Fruit fly (Drosophila melanogaster): Measurements from ENCODE around the gene CG3744.
A peak's percentile ranks its signal among the peaks of the same experiment; 100 is the strongest.

The CG3744 gene

dm6 chr3R:24845952-24846848 is 30.3 kb downstream of the CG3744 start:
- no peak for TF ChIP-seq CG7101 (tag; optimal IDR thresholded peaks at IDR 0.05)
- TF ChIP-seq pad (GFP tag; optimal IDR thresholded peaks at IDR 0.05) = no peak
- peak; percentile 84 for TF ChIP-seq tj (GFP tag; optimal IDR thresholded peaks at IDR 0.05)

DNA sequence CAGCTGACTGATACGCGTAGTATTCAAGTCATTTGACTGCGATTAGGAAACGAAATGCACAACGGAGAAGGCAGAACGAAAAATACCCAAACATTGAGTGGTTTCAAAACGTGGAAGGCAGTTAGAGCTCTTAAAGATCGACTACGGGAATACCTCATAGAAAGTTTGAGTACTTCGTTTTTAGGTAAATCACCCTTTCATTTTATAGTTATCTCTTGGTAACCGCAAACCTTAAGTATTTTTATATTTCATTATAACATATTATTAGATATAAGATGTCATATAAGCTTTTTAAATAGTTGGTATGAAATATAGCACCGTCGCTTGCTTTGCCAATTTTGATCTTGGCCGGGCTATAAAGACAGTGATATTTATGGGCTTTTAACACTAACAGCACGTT is 31.3 kb downstream of the CG3744 start:
- TF ChIP-seq cic (GFP tag; optimal IDR thresholded peaks at IDR 0.05) = no peak
- TF ChIP-seq cnc (optimal IDR thresholded peaks at IDR 0.05) = no peak
- no peak for TF ChIP-seq CG1620 (GFP tag; optimal IDR thresholded peaks at IDR 0.05)
- no peak for TF ChIP-seq Clk (GFP tag; optimal IDR thresholded peaks at IDR 0.05)
- no peak for TF ChIP-seq Hr96 (GFP tag; optimal IDR thresholded peaks at IDR 0.05)

DNA sequence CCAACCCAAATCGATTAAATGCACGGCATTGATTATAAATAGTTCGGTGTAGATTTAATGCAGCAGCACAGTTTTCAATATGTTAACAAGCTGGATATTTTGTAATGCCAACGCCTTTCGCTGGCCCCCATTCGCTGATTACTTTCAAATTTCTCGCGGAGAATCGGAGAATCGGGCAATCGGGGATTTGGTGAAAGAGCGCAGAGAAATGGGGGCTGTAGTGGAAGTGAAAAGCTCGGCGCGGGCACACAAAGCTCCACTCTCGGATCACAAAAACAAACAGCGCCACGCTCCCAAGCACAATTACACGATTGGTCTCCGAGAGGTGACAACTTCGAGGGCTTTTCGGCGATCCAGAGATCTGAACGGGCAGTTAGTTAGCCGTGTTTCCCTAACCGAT is 34.8 kb downstream of the CG3744 start, which contains the start of gene Esp:
Gene Esp, plus strand, starts transcription at position 301 of the 400 bp plus-strand sequence.
- TF ChIP-seq Clk (GFP tag; optimal IDR thresholded peaks at IDR 0.05) = no peak
- no peak for TF ChIP-seq CG7045 (GFP tag; optimal IDR thresholded peaks at IDR 0.05)
- no peak for TF ChIP-seq Hr96 (GFP tag; optimal IDR thresholded peaks at IDR 0.05)
- TF ChIP-seq pad (GFP tag; optimal IDR thresholded peaks at IDR 0.05) = no peak
- TF ChIP-seq ovo (GFP tag; optimal IDR thresholded peaks at IDR 0.05) = no peak
- no peak for TF ChIP-seq toe (GFP tag; optimal IDR thresholded peaks at IDR 0.05)
- TF ChIP-seq CG12768 (GFP tag; optimal IDR thresholded peaks at IDR 0.05) = no peak
- TF ChIP-seq Crg-1 (GFP tag; optimal IDR thresholded peaks at IDR 0.05) = no peak
- TF ChIP-seq kay (GFP tag; ENCODE audit: borderline replicate concordance) = no peak
- no peak for TF ChIP-seq CG14711 (tag; optimal IDR thresholded peaks at IDR 0.05)
- no peak for TF ChIP-seq CG1620 (GFP tag; optimal IDR thresholded peaks at IDR 0.05)
- no peak for TF ChIP-seq bab1 (GFP tag; optimal IDR thresholded peaks at IDR 0.05)
- no peak for TF ChIP-seq CG33017 (tag; optimal IDR thresholded peaks at IDR 0.05)
- no peak for TF ChIP-seq CG5204 (GFP tag; optimal IDR thresholded peaks at IDR 0.05)
- TF ChIP-seq tj (GFP tag; optimal IDR thresholded peaks at IDR 0.05) = no peak
- no peak for TF ChIP-seq cnc (optimal IDR thresholded peaks at IDR 0.05)
- no peak for TF ChIP-seq Mnt (GFP tag; optimal IDR thresholded peaks at IDR 0.05)
- no peak for TF ChIP-seq cic (GFP tag; optimal IDR thresholded peaks at IDR 0.05)
- no peak for TF ChIP-seq CG11617 (GFP tag; optimal IDR thresholded peaks at IDR 0.05)

DNA sequence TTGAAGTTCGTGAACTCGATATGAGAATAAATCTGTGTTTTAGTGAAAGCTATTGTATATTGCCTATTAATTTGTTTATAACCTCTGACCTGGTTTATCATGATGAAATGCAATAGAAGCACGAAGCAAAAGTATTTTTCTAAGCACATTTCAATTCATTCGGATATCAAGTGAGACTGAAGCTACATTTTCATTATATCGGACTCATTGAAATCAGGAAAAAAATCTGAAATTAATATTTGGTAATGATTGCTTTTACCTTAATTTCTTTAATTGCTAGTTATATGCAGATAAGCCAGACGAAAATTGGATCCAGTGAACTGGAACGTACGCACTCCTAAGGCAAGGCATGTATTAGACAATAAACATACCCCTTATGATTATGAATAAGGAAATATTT is 35.4 kb downstream of the CG3744 start, which contains the start of gene CG33658:
Gene CG33658, minus strand, starts transcription at position 101 of the 400 bp plus-strand sequence.
- TF ChIP-seq cic (GFP tag; optimal IDR thresholded peaks at IDR 0.05) = no peak
- TF ChIP-seq pad (GFP tag; optimal IDR thresholded peaks at IDR 0.05) = no peak
- no peak for TF ChIP-seq CG1620 (GFP tag; optimal IDR thresholded peaks at IDR 0.05)
- TF ChIP-seq CG7045 (GFP tag; optimal IDR thresholded peaks at IDR 0.05) = no peak
- TF ChIP-seq Hr96 (GFP tag; optimal IDR thresholded peaks at IDR 0.05) = no peak
- no peak for TF ChIP-seq bab1 (GFP tag; optimal IDR thresholded peaks at IDR 0.05)
- TF ChIP-seq CG5204 (GFP tag; optimal IDR thresholded peaks at IDR 0.05) = no peak

- TF ChIP-seq Hr96 (GFP tag; optimal IDR thresholded peaks at IDR 0.05) (no peak), CG11617 (GFP tag; optimal IDR thresholded peaks at IDR 0.05) (no peak), ovo (GFP tag; optimal IDR thresholded peaks at IDR 0.05) (no peak), CG33017 (tag; optimal IDR thresholded peaks at IDR 0.05) (no peak), cic (GFP tag; optimal IDR thresholded peaks at IDR 0.05) (no peak), Mnt (GFP tag; optimal IDR thresholded peaks at IDR 0.05) (no peak), CG12768 (GFP tag; optimal IDR thresholded peaks at IDR 0.05) (no peak), CG14711 (tag; optimal IDR thresholded peaks at IDR 0.05) (no peak), CG5204 (GFP tag; optimal IDR thresholded peaks at IDR 0.05) (no peak), CG1620 (GFP tag; optimal IDR thresholded peaks at IDR 0.05) (no peak), bab1 (GFP tag; optimal IDR thresholded peaks at IDR 0.05) (no peak), kay (GFP tag; ENCODE audit: borderline replicate concordance) (no peak)
These were observed 42.8 kb downstream of the CG3744 start, which contains the start of gene sosie for dm6 chr3R:24833652-24834051. sosie (plus strand) TSS chr3R:24833952.

- peak; percentile 67 for TF ChIP-seq CG1620 (GFP tag; optimal IDR thresholded peaks at IDR 0.05)
- peak; percentile 36 for TF ChIP-seq pad (GFP tag; optimal IDR thresholded peaks at IDR 0.05)
- TF ChIP-seq Clk (GFP tag; optimal IDR thresholded peaks at IDR 0.05) = no peak
- TF ChIP-seq Mnt (GFP tag; optimal IDR thresholded peaks at IDR 0.05) = peak; percentile 25
- TF ChIP-seq bab1 (GFP tag; optimal IDR thresholded peaks at IDR 0.05) = peak; percentile 76
- peak; percentile 35 for TF ChIP-seq tj (GFP tag; optimal IDR thresholded peaks at IDR 0.05)
- no peak for TF ChIP-seq cic (GFP tag; optimal IDR thresholded peaks at IDR 0.05)
- TF ChIP-seq CG33017 (tag; optimal IDR thresholded peaks at IDR 0.05) = peak; percentile 37
- peak; percentile 54 for TF ChIP-seq CG11617 (GFP tag; optimal IDR thresholded peaks at IDR 0.05)
- peak; percentile 67 for TF ChIP-seq CG7101 (tag; optimal IDR thresholded peaks at IDR 0.05)
- TF ChIP-seq CG5204 (GFP tag; optimal IDR thresholded peaks at IDR 0.05) = peak; percentile 40
- TF ChIP-seq Hr96 (GFP tag; optimal IDR thresholded peaks at IDR 0.05) = no peak
- peak; percentile 62 for TF ChIP-seq kay (GFP tag; ENCODE audit: borderline replicate concordance)
- no peak for TF ChIP-seq CG12768 (GFP tag; optimal IDR thresholded peaks at IDR 0.05)
- peak; percentile 14 for TF ChIP-seq Crg-1 (GFP tag; optimal IDR thresholded peaks at IDR 0.05)
- TF ChIP-seq CG14711 (tag; optimal IDR thresholded peaks at IDR 0.05) = peak; percentile 67
- TF ChIP-seq toe (GFP tag; optimal IDR thresholded peaks at IDR 0.05) = peak; percentile 71
- peak; percentile 41 for TF ChIP-seq CG7045 (GFP tag; optimal IDR thresholded peaks at IDR 0.05)
- TF ChIP-seq ovo (GFP tag; optimal IDR thresholded peaks at IDR 0.05) = peak; percentile 46
- TF ChIP-seq cnc (optimal IDR thresholded peaks at IDR 0.05) = no peak
These were observed 46.5 kb downstream of the CG3744 start, which contains the start of the genes Kaz and CG43273 for dm6 chr3R:24829887-24830351. Kaz (minus strand) TSS chr3R:24829959. CG43273 (plus strand) TSS chr3R:24830301.
